Fruit fly (Drosophila melanogaster): ENCODE measurements around the gene Iml1.

Gene Iml1

DNA sequence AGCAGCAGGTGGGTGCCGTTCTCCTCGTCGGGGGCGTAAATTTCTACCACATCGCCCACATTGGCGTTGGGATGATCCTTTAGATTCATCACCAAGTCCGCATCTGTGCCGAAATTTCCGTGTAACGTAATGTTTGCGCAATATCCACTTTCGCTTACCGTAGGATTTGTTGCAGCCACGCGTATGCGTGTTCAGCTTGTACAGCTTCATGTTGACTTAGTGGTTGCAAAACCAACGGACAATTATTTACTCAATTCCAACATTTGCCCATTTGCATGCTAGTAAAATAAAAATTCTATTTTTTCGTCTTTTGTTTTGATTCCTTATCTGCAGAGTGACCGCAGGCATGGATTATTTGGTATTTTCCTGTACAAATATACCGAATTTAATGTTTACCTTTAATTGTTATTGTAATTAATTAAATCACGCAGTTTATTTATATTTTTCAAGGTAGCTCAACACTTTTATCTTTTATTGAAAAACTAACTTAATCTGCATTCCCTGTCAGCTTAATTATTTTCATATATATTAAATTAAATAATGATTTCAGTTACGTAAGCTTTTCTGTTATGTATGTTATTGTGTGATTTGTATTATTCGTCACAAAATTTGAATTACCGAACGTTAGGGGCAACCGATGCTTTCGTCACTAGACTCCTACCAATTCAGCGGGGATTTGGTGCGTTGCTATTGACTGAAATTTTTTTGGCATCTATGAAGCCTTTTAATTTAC, at the start of gene Iml1 (continued):
- TF ChIP-seq CG2712 (tag; optimal IDR thresholded peaks at IDR 0.05) (no peak), Dek (tag; optimal IDR thresholded peaks at IDR 0.05) (no peak), CG13775 (GFP tag; optimal IDR thresholded peaks at IDR 0.05) (peak; percentile 20), phol (tag; optimal IDR thresholded peaks at IDR 0.05) (peak; percentile 52), Fer3 (tag; optimal IDR thresholded peaks at IDR 0.05) (no peak), ara (GFP tag; IDR thresholded peaks at IDR 0.05) (no peak), Tbp (GFP tag; optimal IDR thresholded peaks at IDR 0.05) (no peak), CG6272 (GFP tag; IDR thresholded peaks at IDR 0.05) (peak; percentile 63), oc (tag; optimal IDR thresholded peaks at IDR 0.05) (no peak), Adf1 (GFP tag; IDR thresholded peaks at IDR 0.05) (no peak), ab (GFP tag; optimal IDR thresholded peaks at IDR 0.05) (no peak), CG8281 (tag; optimal IDR thresholded peaks at IDR 0.05) (no peak), HLHmδ (GFP tag; optimal IDR thresholded peaks at IDR 0.05) (no peak), H2.0 (GFP tag; IDR thresholded peaks at IDR 0.05) (no peak), ftz-f1 (GFP tag; optimal IDR thresholded peaks at IDR 0.05) (no peak), dimm (GFP tag; IDR thresholded peaks at IDR 0.05) (no peak), CG14667 (GFP tag; IDR thresholded peaks at IDR 0.05) (peak; percentile 31; the same call in 1 of the 2 replicates), h (optimal IDR thresholded peaks at IDR 0.05) (no peak), CG1603 (tag; optimal IDR thresholded peaks at IDR 0.05) (no peak), CG7271 (tag; optimal IDR thresholded peaks at IDR 0.05) (no peak), CG32532 (GFP tag; IDR thresholded peaks at IDR 0.05) (peak; percentile 71), ewg (GFP tag; optimal IDR thresholded peaks at IDR 0.05) (no peak), B-H1 (GFP tag; IDR thresholded peaks at IDR 0.05) (no peak; the same call in 2 of the 3 replicates), ERR (GFP tag; optimal IDR thresholded peaks at IDR 0.05) (no peak), Pdp1 (GFP tag; optimal IDR thresholded peaks at IDR 0.05) (peak; percentile 33 to 84), BEAF-32 (GFP tag; optimal IDR thresholded peaks at IDR 0.05) (no peak), CG10209 (GFP tag; optimal IDR thresholded peaks at IDR 0.05) (no peak), tna (GFP tag; IDR thresholded peaks at IDR 0.05; ENCODE audit: partially characterized antibody) (no peak), bbx (GFP tag; IDR thresholded peaks at IDR 0.05; ENCODE audit: partially characterized antibody) (no peak), sob (GFP tag; IDR thresholded peaks at IDR 0.05) (peak; percentile 63), CG7987 (GFP tag; optimal IDR thresholded peaks at IDR 0.05) (no peak), gce (GFP tag; IDR thresholded peaks at IDR 0.05) (no peak), CG3163 (GFP tag; optimal IDR thresholded peaks at IDR 0.05) (no peak), CG9215 (GFP tag; IDR thresholded peaks at IDR 0.05) (peak; percentile 45), ind (GFP tag; optimal IDR thresholded peaks at IDR 0.05) (no peak), CG14710 (tag; optimal IDR thresholded peaks at IDR 0.05) (peak; percentile 50), CG3726 (GFP tag; IDR thresholded peaks at IDR 0.05) (no peak), zen (tag; optimal IDR thresholded peaks at IDR 0.05) (peak; percentile 45), CG11560 (tag; IDR thresholded peaks at IDR 0.05) (peak; percentile 21; the same call in 1 of the 3 replicates), pros (GFP tag; optimal IDR thresholded peaks at IDR 0.05) (no peak), trh (GFP tag; optimal IDR thresholded peaks at IDR 0.05) (no peak), Ssrp (tag; optimal IDR thresholded peaks at IDR 0.05) (peak; percentile 11), knrl (GFP tag; IDR thresholded peaks at IDR 0.05; ENCODE audit: partially characterized antibody) (no peak), chm (GFP tag; IDR thresholded peaks at IDR 0.05) (no peak), ken (GFP tag; IDR thresholded peaks at IDR 0.05) (0 out of 3 replicates have a peak, but pooled peaks have one; percentile 23), CG31224 (GFP tag; IDR thresholded peaks at IDR 0.05) (0 out of 2 replicates have a peak, but pooled peaks have one; percentile 23), CG4730 (GFP tag; IDR thresholded peaks at IDR 0.05) (no peak), da (GFP tag; optimal IDR thresholded peaks at IDR 0.05) (no peak), Dfd (GFP tag; optimal IDR thresholded peaks at IDR 0.05) (no peak), ase (GFP tag; IDR thresholded peaks at IDR 0.05) (peak; percentile 29; the same call in 1 of the 3 replicates)

All from whole organism, embryonic.